Fruit fly (Drosophila melanogaster) Kc167 (cell line): Measurements from ENCODE around the gene Skel.

Source experiments
- h ChIP-seq: fragments of >200 bp; optimal IDR thresholded peaks from 3 replicates; lab custom pipeline; 2018; ENCODE audit warnings: missing external identifiers
- psq ChIP-seq: fragments of >200 bp; optimal IDR thresholded peaks from 2 replicates; lab custom pipeline; 2017; ENCODE audit warnings: missing external identifiers

dm6 chr3R:10658783-10659182 is 28.0 kb upstream of the Skel start:
- TF ChIP-seq h (lab: Kevin White, UChicago) (no peak), psq (lab: Kevin White, UChicago) (no peak)
